Worm (Caenorhabditis elegans) whole organism, L2 larva: Measurements from ENCODE around the gene C18D11.1.

ENCODE experiments used
- alr-1 ChIP-seq: fragments of 150-350 bp; optimal IDR thresholded peaks from 2 replicates; lab custom pipeline; 2014; ENCODE audit warnings: missing biosample characterization, missing genetic modification characterization
- blmp-1 ChIP-seq: sonication (generic microtip); optimal IDR thresholded peaks from 2 replicates; lab custom pipeline; 2017; ENCODE audit warnings: missing genetic modification characterization, mild to moderate bottlenecking, missing compliant biosample characterization, antibody characterized with exemption, moderate library complexity; ENCODE audit not compliant: insufficient read depth
- lin-13 ChIP-seq: fragments of 150-350 bp; optimal IDR thresholded peaks from 2 replicates; lab custom pipeline; 2014; ENCODE audit warnings: missing biosample characterization, missing genetic modification reagents, missing genetic modification characterization
- nhr-237 ChIP-seq: fragments of 150-350 bp; optimal IDR thresholded peaks from 2 replicates; lab custom pipeline; 2014; ENCODE audit warnings: missing biosample characterization, missing genetic modification characterization
- nhr-25 ChIP-seq: fragments of 150-350 bp; sonication (generic microtip); optimal IDR thresholded peaks from 3 replicates; lab custom pipeline; 2014; ENCODE audit warnings: missing biosample characterization, missing genetic modification characterization

DNA sequence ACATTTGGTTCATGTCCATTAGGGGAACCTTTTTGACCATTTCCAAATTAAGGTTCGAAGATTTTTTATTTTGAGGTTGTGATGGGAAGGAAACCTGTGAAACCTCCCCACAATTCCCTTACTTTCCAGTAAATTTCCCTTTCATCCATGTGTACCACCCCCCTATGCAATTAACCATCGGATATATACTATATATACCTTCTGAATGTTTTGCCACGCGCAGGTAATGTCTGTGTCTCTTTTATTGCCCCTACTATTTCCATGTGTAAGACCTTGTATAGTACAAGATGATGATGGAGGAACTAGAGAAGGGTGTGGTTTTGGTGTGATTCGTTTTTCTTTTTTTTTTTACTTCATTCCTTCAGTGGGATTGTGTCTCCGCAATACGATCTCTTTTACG, 1.7 kb upstream of the C18D11.1 start:
- TF ChIP-seq blmp-1 (peak; percentile 61), nhr-237 (tag; lab: Kevin White, UChicago) (no peak), lin-13 (no peak), alr-1 (tag; lab: Kevin White, UChicago) (no peak), nhr-25 (tag; lab: Kevin White, UChicago) (peak; percentile 39)
